Worm (Caenorhabditis elegans): ENCODE measurements around the gene gad-3.

DNA sequence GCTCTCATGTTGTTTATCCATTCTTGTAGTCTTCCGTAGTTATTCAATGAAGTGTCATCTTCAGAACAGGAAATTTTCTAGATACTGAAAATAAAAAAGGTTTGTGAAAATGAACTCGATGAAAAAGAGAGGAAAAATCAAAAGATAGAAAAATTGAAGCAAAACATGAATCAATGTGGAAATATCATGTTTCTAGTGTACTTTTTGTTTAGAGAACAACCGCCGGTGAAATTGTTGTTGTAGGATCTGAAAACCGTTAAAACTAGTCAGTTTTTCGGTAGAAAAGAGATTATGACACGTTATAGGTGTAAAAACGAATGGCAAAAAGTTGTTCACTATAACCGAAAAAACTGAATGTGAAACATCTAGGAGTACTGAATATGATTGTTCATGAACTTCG, 44.4 kb upstream of the gad-3 start, which contains the start of gene pacs-1:
- TF ChIP-seq klf-2 (GFP tag; conservative IDR thresholded peaks at IDR 0.05) (no peak), flt-1 (GFP tag; IDR thresholded peaks at IDR 0.05) (no peak), tab-1 (GFP tag; IDR thresholded peaks at IDR 0.05) (no peak), ref-1 (GFP tag; conservative IDR thresholded peaks at IDR 0.05) (no peak), T22C8.4 (GFP tag; IDR thresholded peaks at IDR 0.05) (no peak), ztf-29 (GFP tag; IDR thresholded peaks at IDR 0.05) (no peak), med-1 (GFP tag; optimal IDR thresholded peaks at IDR 0.05; ENCODE audit: insufficient read depth) (no peak)

Data from whole organism, midembryonic.